Fruit fly (Drosophila melanogaster): ENCODE data around the gene Apl.
A peak's percentile ranks its signal among the peaks of the same experiment; 100 is the strongest.

Apl gene

DNA sequence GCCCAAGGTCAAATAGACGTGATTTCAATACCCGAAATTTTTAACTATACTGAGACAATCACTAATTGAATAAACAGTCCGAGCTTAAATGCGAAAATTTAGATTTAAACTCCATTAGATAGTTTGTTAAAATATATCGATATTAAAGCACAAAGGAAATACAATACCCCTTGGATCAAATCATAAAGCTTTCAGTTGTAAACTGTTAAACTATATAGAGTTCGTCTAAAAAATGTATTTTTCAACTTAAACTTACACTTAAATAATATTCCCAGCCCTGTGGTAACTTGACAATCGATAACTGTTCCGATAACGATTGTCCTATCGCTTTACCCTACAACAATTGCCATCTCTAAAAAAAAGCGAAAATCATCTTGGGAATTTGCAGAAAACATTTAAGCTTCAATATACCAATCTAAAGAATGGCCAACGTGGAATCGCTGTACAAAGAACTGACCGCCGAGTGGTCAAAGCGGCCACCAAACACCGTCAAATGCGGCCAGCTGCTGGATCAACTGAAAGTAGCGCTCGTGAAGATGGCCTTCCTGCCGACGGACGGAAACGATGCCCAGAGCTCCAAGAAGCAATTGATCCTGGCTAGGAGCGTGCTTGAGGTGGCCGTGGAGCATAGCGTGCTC is 12.2 kb upstream of the Apl start, which contains the start of gene Rpn12 (continued):
- TF ChIP-seq kni (GFP tag; optimal IDR thresholded peaks at IDR 0.05) (no peak), D19A (tag; optimal IDR thresholded peaks at IDR 0.05) (peak; percentile 15), dimm (GFP tag; IDR thresholded peaks at IDR 0.05) (no peak), CG11696 (GFP tag; IDR thresholded peaks at IDR 0.05) (no peak), Hmx (GFP tag; optimal IDR thresholded peaks at IDR 0.05) (no peak), CG2712 (tag; optimal IDR thresholded peaks at IDR 0.05) (peak; percentile 43), Doc3 (GFP tag; IDR thresholded peaks at IDR 0.05; ENCODE audit: partially characterized antibody) (peak; percentile 80), CG6689 (GFP tag; IDR thresholded peaks at IDR 0.05) (0 out of 2 replicates have a peak, but pooled peaks have one; percentile 16), CG8944 (GFP tag; optimal IDR thresholded peaks at IDR 0.05) (no peak), phol (tag; optimal IDR thresholded peaks at IDR 0.05) (peak; percentile 44), Oaz (GFP tag; IDR thresholded peaks at IDR 0.05) (no peak), Ssrp (tag; optimal IDR thresholded peaks at IDR 0.05) (no peak), ato (GFP tag; IDR thresholded peaks at IDR 0.05; ENCODE audit: partially characterized antibody) (peak; percentile 72), lab (GFP tag; optimal IDR thresholded peaks at IDR 0.05) (no peak), trh (GFP tag; optimal IDR thresholded peaks at IDR 0.05) (no peak), Stat92E (GFP tag; optimal IDR thresholded peaks at IDR 0.05) (no peak), CG6654 (GFP tag; optimal IDR thresholded peaks at IDR 0.05) (no peak), sens (GFP tag) (peak; percentile 93), Dbx (GFP tag; IDR thresholded peaks at IDR 0.05) (peak; percentile 21; the same call in 1 of the 3 replicates), repo (GFP tag; optimal IDR thresholded peaks at IDR 0.05) (no peak), Oli (tag; optimal IDR thresholded peaks at IDR 0.05) (no peak), sd (tag; optimal IDR thresholded peaks at IDR 0.05) (peak; percentile 7), CG7963 (GFP tag; IDR thresholded peaks at IDR 0.05; ENCODE audit: partially characterized antibody) (peak; percentile 74; the same call in 2 of the 3 replicates), CG5953 (GFP tag; IDR thresholded peaks at IDR 0.05) (no peak), CG10543 (GFP tag; optimal IDR thresholded peaks at IDR 0.05) (peak; percentile 54), fd102C (GFP tag; optimal IDR thresholded peaks at IDR 0.05) (no peak), Sin3A (optimal IDR thresholded peaks at IDR 0.05) (no peak), Awh (GFP tag; IDR thresholded peaks at IDR 0.05) (no peak), CG7987 (GFP tag; optimal IDR thresholded peaks at IDR 0.05) (no peak), CG9215 (GFP tag; IDR thresholded peaks at IDR 0.05) (no peak), tgo (GFP tag; IDR thresholded peaks at IDR 0.05) (no peak), Xrp1 (GFP tag; IDR thresholded peaks at IDR 0.05) (peak; percentile 39; the same call in 1 of the 2 replicates), toy (GFP tag; IDR thresholded peaks at IDR 0.05) (no peak), tx (GFP tag; optimal IDR thresholded peaks at IDR 0.05) (no peak), CG7745 (tag; optimal IDR thresholded peaks at IDR 0.05) (no peak), CG13296 (GFP tag; optimal IDR thresholded peaks at IDR 0.05) (peak; percentile 60), Hr39 (optimal IDR thresholded peaks at IDR 0.05) (no peak), sima (GFP tag; optimal IDR thresholded peaks at IDR 0.05) (no peak), CG9932 (GFP tag; IDR thresholded peaks at IDR 0.05) (peak; percentile 53; the same call in 1 of the 2 replicates), Usf (GFP tag; optimal IDR thresholded peaks at IDR 0.05) (no peak), az2 (GFP tag; optimal IDR thresholded peaks at IDR 0.05) (no peak), dpn (GFP tag; optimal IDR thresholded peaks at IDR 0.05) (peak; percentile 15 to 31), cg (GFP tag; optimal IDR thresholded peaks at IDR 0.05) (no peak), MESR4 (GFP tag; optimal IDR thresholded peaks at IDR 0.05) (peak; percentile 80), tap (tag; optimal IDR thresholded peaks at IDR 0.05) (no peak), CG6175 (GFP tag; IDR thresholded peaks at IDR 0.05) (no peak), fd64A (GFP tag; optimal IDR thresholded peaks at IDR 0.05) (no peak), CG18262 (tag; optimal IDR thresholded peaks at IDR 0.05) (peak; percentile 43), CG6791 (GFP tag; IDR thresholded peaks at IDR 0.05; ENCODE audit: partially characterized antibody) (peak; percentile 85), jigr1 (GFP tag; IDR thresholded peaks at IDR 0.05) (no peak; the same call in 2 of the 3 replicates), wor (GFP tag; IDR thresholded peaks at IDR 0.05) (no peak)

Measured in whole organism, embryonic.